Fruit fly (Drosophila melanogaster): Measurements from ENCODE around the gene CG18234.

dm6 chr3L:18628458-18628857 lies 25.2 kb downstream of the CG18234 start:
- TF ChIP-seq Eip93F (GFP tag; optimal IDR thresholded peaks at IDR 0.05): no peak
- TF ChIP-seq CG3032 (tag; optimal IDR thresholded peaks at IDR 0.05): no peak
- TF ChIP-seq CG7368 (GFP tag; optimal IDR thresholded peaks at IDR 0.05): no peak
- TF ChIP-seq esn (GFP tag; optimal IDR thresholded peaks at IDR 0.05): no peak
- no peak for TF ChIP-seq CG31627 (GFP tag; optimal IDR thresholded peaks at IDR 0.05)
- TF ChIP-seq Ets21C (GFP tag; optimal IDR thresholded peaks at IDR 0.05): no peak
- no peak for TF ChIP-seq Gug (GFP tag; IDR thresholded peaks at IDR 0.05)
- no peak for TF ChIP-seq OdsH (GFP tag; optimal IDR thresholded peaks at IDR 0.05)
- no peak for TF ChIP-seq CG10631 (GFP tag; optimal IDR thresholded peaks at IDR 0.05)
- no peak for TF ChIP-seq Sox102F (GFP tag; optimal IDR thresholded peaks at IDR 0.05)
- TF ChIP-seq pdm3 (GFP tag; optimal IDR thresholded peaks at IDR 0.05): no peak
- TF ChIP-seq ss (GFP tag; optimal IDR thresholded peaks at IDR 0.05): no peak
- TF ChIP-seq Eip75B (GFP tag; optimal IDR thresholded peaks at IDR 0.05): no peak

Measured in whole organism, prepupa.